Worm (Caenorhabditis elegans): ENCODE data around the gene ttr-41.

ce11 chrII:4733848-4734247 lies 6.2 kb upstream of the ttr-41 start, which contains the start of gene F41C3.11:
- TF ChIP-seq ceh-82 (tag; optimal IDR thresholded peaks at IDR 0.05) (no peak), aly-2 (tag; optimal IDR thresholded peaks at IDR 0.05) (no peak), dmd-4 (tag; optimal IDR thresholded peaks at IDR 0.05) (no peak), blmp-1 (tag; optimal IDR thresholded peaks at IDR 0.05; ENCODE audit: insufficient read depth) (no peak), ama-1 (optimal IDR thresholded peaks at IDR 0.05) (no peak), C34F6.9 (tag; optimal IDR thresholded peaks at IDR 0.05) (no peak), mbf-1 (tag; optimal IDR thresholded peaks at IDR 0.05) (no peak), snpc-4 (tag; optimal IDR thresholded peaks at IDR 0.05) (no peak), nhr-77 (tag; optimal IDR thresholded peaks at IDR 0.05) (no peak), unc-62 (GFP tag; optimal IDR thresholded peaks at IDR 0.05) (no peak), nhr-25 (tag; optimal IDR thresholded peaks at IDR 0.05) (no peak), nhr-10 (tag; optimal IDR thresholded peaks at IDR 0.05) (no peak), ztf-11 (tag; optimal IDR thresholded peaks at IDR 0.05) (no peak)
